Worm (Caenorhabditis elegans): ENCODE measurements around the gene B0024.11.

- no peak for TF ChIP-seq ztf-11 (tag; optimal IDR thresholded peaks at IDR 0.05)
- TF ChIP-seq nhr-28 (tag; optimal IDR thresholded peaks at IDR 0.05) = no peak
- TF ChIP-seq nhr-12 (tag; optimal IDR thresholded peaks at IDR 0.05) = no peak
- no peak for TF ChIP-seq sptf-1 (tag; optimal IDR thresholded peaks at IDR 0.05)
- no peak for TF ChIP-seq lsy-2 (tag; optimal IDR thresholded peaks at IDR 0.05)
- no peak for TF ChIP-seq elt-3 (tag; optimal IDR thresholded peaks at IDR 0.05)
- no peak for TF ChIP-seq nhr-237 (tag; optimal IDR thresholded peaks at IDR 0.05)
- no peak for TF ChIP-seq ceh-39 (tag; optimal IDR thresholded peaks at IDR 0.05)
- no peak for TF ChIP-seq unc-62 (GFP tag; optimal IDR thresholded peaks at IDR 0.05)
- TF ChIP-seq mep-1 (tag; optimal IDR thresholded peaks at IDR 0.05) = no peak
Observed at ce11 chrV:10283444-10283843, 35.9 kb downstream of the B0024.11 start, which contains the start of gene lys-3.

All from whole organism, mixed stage, embryonic.